Fruit fly (Drosophila melanogaster) whole organism, prepupa: ENCODE results near the gene Pisd.

ENCODE experiments used
- CG10631 ChIP-seq: fragments of 200-800 bp; sonication (Bioruptor generic); optimal IDR thresholded peaks from 2 replicates; lab custom pipeline; 2016; ENCODE audit warnings: missing biosample characterization, missing genetic modification characterization
- CG11294 ChIP-seq: fragments of 200-800 bp; sonication (Bioruptor generic); IDR thresholded peaks from 2 replicates; pipeline ENCODE4 v1.3.6; 2022; ENCODE audit warnings: missing biosample characterization, missing genetic modification characterization
- CG11762 ChIP-seq: fragments of 200-800 bp; sonication (Bioruptor generic); optimal IDR thresholded peaks from 3 replicates; lab custom pipeline; 2016; ENCODE audit warnings: missing biosample characterization, missing genetic modification characterization; ENCODE audit not compliant: insufficient read depth
- CG11902 ChIP-seq: fragments of 200-800 bp; sonication (Bioruptor generic); optimal IDR thresholded peaks from 3 replicates; lab custom pipeline; 2016; ENCODE audit warnings: missing biosample characterization, missing genetic modification characterization
- CG15336 ChIP-seq: fragments of 200-800 bp; sonication (Bioruptor generic); IDR thresholded peaks from 2 replicates; pipeline ENCODE4 v1.3.6; 2022; ENCODE audit warnings: missing biosample characterization, missing genetic modification characterization
- CG1621 ChIP-seq: fragments of 200-800 bp; sonication (Bioruptor generic); optimal IDR thresholded peaks from 3 replicates; lab custom pipeline; 2018; ENCODE audit warnings: missing biosample characterization, mild to moderate bottlenecking, missing genetic modification characterization
- CG16779 ChIP-seq: fragments of 200-800 bp; sonication (Bioruptor generic); optimal IDR thresholded peaks from 3 replicates; lab custom pipeline; 2017; ENCODE audit warnings: missing biosample characterization, mild to moderate bottlenecking, missing genetic modification characterization
- CG3032 ChIP-seq: fragments of 200-800 bp; optimal IDR thresholded peaks from 2 replicates; lab custom pipeline; 2019; ENCODE audit warnings: missing biosample characterization, mild to moderate bottlenecking, missing genetic modification characterization, moderate library complexity
- CG31627 ChIP-seq: fragments of 200-800 bp; sonication (Bioruptor generic); optimal IDR thresholded peaks from 3 replicates; lab custom pipeline; 2016; ENCODE audit warnings: missing biosample characterization, missing genetic modification characterization
- CG32006 ChIP-seq: fragments of 200-800 bp; sonication (Bioruptor generic); optimal IDR thresholded peaks from 3 replicates; lab custom pipeline; 2017; ENCODE audit warnings: missing biosample characterization, mild to moderate bottlenecking, missing genetic modification characterization
- CG34406 ChIP-seq: fragments of 200-800 bp; sonication (Bioruptor generic); optimal IDR thresholded peaks from 3 replicates; lab custom pipeline; 2016; ENCODE audit warnings: missing biosample characterization, missing genetic modification characterization
- CG3919 ChIP-seq: fragments of 200-800 bp; sonication (Bioruptor generic); optimal IDR thresholded peaks from 3 replicates; lab custom pipeline; 2016; ENCODE audit warnings: missing biosample characterization, missing genetic modification characterization
- CG4318 ChIP-seq: fragments of 200-800 bp; sonication (Bioruptor generic); optimal IDR thresholded peaks from 3 replicates; lab custom pipeline; 2017; ENCODE audit warnings: missing biosample characterization, mild to moderate bottlenecking, missing genetic modification characterization
- CG6163 ChIP-seq: fragments of 200-800 bp; sonication (Bioruptor generic); IDR thresholded peaks from 3 replicates; pipeline ENCODE4 v1.3.6; 2022; ENCODE audit warnings: missing biosample characterization, missing genetic modification characterization
- CG6276 ChIP-seq: fragments of 200-800 bp; sonication (Bioruptor generic); optimal IDR thresholded peaks from 2 replicates; lab custom pipeline; 2017; ENCODE audit warnings: missing biosample characterization, mild to moderate bottlenecking, missing genetic modification characterization
- CG6792 ChIP-seq: fragments of 200-800 bp; sonication (Bioruptor generic); optimal IDR thresholded peaks from 3 replicates; lab custom pipeline; 2016; ENCODE audit warnings: missing biosample characterization, missing genetic modification characterization
- CG6808 ChIP-seq: fragments of 200-800 bp; sonication (Bioruptor generic); optimal IDR thresholded peaks from 3 replicates; lab custom pipeline; 2017; ENCODE audit warnings: missing biosample characterization, missing genetic modification characterization, mild to moderate bottlenecking, moderate library complexity, missing genetic modification reagents
- CG6854 ChIP-seq: fragments of 200-800 bp; sonication (Bioruptor generic); optimal IDR thresholded peaks from 2 replicates; lab custom pipeline; 2017; ENCODE audit warnings: missing biosample characterization, mild to moderate bottlenecking, missing genetic modification characterization
- CG7368 ChIP-seq: fragments of 200-800 bp; sonication (Bioruptor generic); optimal IDR thresholded peaks from 3 replicates; lab custom pipeline; 2016; ENCODE audit warnings: missing biosample characterization, missing genetic modification characterization
- CG8119 ChIP-seq: fragments of 200-800 bp; sonication (Bioruptor generic); IDR thresholded peaks from 3 replicates; pipeline ENCODE4 v1.3.6; 2022; ENCODE audit warnings: missing biosample characterization, missing genetic modification characterization
- CG8319 ChIP-seq: fragments of 200-800 bp; sonication (Bioruptor generic); optimal IDR thresholded peaks from 3 replicates; lab custom pipeline; 2016; ENCODE audit warnings: missing biosample characterization, missing genetic modification characterization
- CG8632 ChIP-seq: fragments of 200-800 bp; sonication (Bioruptor generic); optimal IDR thresholded peaks from 3 replicates; lab custom pipeline; 2016; ENCODE audit warnings: missing biosample characterization, missing genetic modification characterization
- CG9139 ChIP-seq: fragments of 200-800 bp; sonication (Bioruptor generic); optimal IDR thresholded peaks from 3 replicates; lab custom pipeline; 2017; ENCODE audit warnings: missing biosample characterization, mild to moderate bottlenecking, missing genetic modification characterization
- Eip75B ChIP-seq: fragments of 200-800 bp; sonication (Bioruptor generic); optimal IDR thresholded peaks from 3 replicates; lab custom pipeline; 2016; ENCODE audit warnings: missing biosample characterization, missing genetic modification characterization
- Eip93F ChIP-seq: fragments of 200-800 bp; sonication (Bioruptor generic); optimal IDR thresholded peaks from 2 replicates; lab custom pipeline; 2016; ENCODE audit warnings: missing biosample characterization, mild to moderate bottlenecking, missing genetic modification characterization
- Ets21C ChIP-seq: fragments of 200-800 bp; sonication (Bioruptor generic); optimal IDR thresholded peaks from 3 replicates; lab custom pipeline; 2016; ENCODE audit warnings: missing biosample characterization, missing genetic modification characterization
- Ets96B ChIP-seq: fragments of 200-800 bp; optimal IDR thresholded peaks from 2 replicates; lab custom pipeline; 2019; ENCODE audit warnings: missing biosample characterization, mild to moderate bottlenecking, missing genetic modification characterization, moderate library complexity
- Gug ChIP-seq: fragments of 200-800 bp; sonication (Bioruptor generic); IDR thresholded peaks from 2 replicates; pipeline ENCODE4 v1.3.6; 2022; ENCODE audit warnings: missing biosample characterization, missing genetic modification characterization
- Hr38 ChIP-seq: sonication (Bioruptor generic); optimal IDR thresholded peaks from 2 replicates; lab custom pipeline; 2016; ENCODE audit warnings: missing biosample characterization, missing genetic modification characterization
- Hr4 ChIP-seq: fragments of 200-800 bp; sonication (Bioruptor generic); optimal IDR thresholded peaks from 3 replicates; lab custom pipeline; 2016; ENCODE audit warnings: missing biosample characterization, missing genetic modification characterization
- Lpt ChIP-seq: fragments of 200-800 bp; sonication (Bioruptor generic); optimal IDR thresholded peaks from 3 replicates; lab custom pipeline; 2016; ENCODE audit warnings: missing biosample characterization, missing genetic modification characterization
- Met ChIP-seq: fragments of 200-800 bp; sonication (Bioruptor generic); optimal IDR thresholded peaks from 3 replicates; lab custom pipeline; 2016; ENCODE audit warnings: missing biosample characterization, missing genetic modification characterization
- Smox ChIP-seq: fragments of 200-800 bp; sonication (Bioruptor generic); optimal IDR thresholded peaks from 3 replicates; lab custom pipeline; 2016; ENCODE audit warnings: missing biosample characterization, missing genetic modification characterization
- Sox102F ChIP-seq: fragments of 200-800 bp; sonication (Bioruptor generic); optimal IDR thresholded peaks from 2 replicates; lab custom pipeline; 2016; ENCODE audit warnings: missing biosample characterization, mild to moderate bottlenecking, missing genetic modification characterization
- Sox15 ChIP-seq: fragments of 200-800 bp; sonication (Bioruptor generic); optimal IDR thresholded peaks from 3 replicates; lab custom pipeline; 2016; ENCODE audit warnings: missing biosample characterization, missing genetic modification characterization
- achi ChIP-seq: fragments of 200-800 bp; sonication (Bioruptor generic); optimal IDR thresholded peaks from 3 replicates; lab custom pipeline; 2016; ENCODE audit warnings: missing biosample characterization, missing genetic modification characterization
- acj6 ChIP-seq: fragments of 200-800 bp; sonication (Bioruptor generic); optimal IDR thresholded peaks from 3 replicates; lab custom pipeline; 2016; ENCODE audit warnings: missing biosample characterization, missing genetic modification characterization
- cyc ChIP-seq: fragments of 200-800 bp; sonication (Bioruptor generic); optimal IDR thresholded peaks from 3 replicates; lab custom pipeline; 2016; ENCODE audit warnings: missing biosample characterization, missing genetic modification characterization
- eg ChIP-seq: fragments of 200-800 bp; sonication (Bioruptor generic); IDR thresholded peaks from 3 replicates; pipeline ENCODE4 v1.3.6; 2022; ENCODE audit warnings: missing biosample characterization, missing genetic modification characterization
- fd59A ChIP-seq: fragments of 200-800 bp; sonication (Bioruptor generic); optimal IDR thresholded peaks from 2 replicates; lab custom pipeline; 2017; ENCODE audit warnings: missing biosample characterization, mild to moderate bottlenecking, missing genetic modification characterization, missing genetic modification reagents
- fd85E ChIP-seq: fragments of 200-800 bp; sonication (Bioruptor generic); optimal IDR thresholded peaks from 3 replicates; lab custom pipeline; 2016; ENCODE audit warnings: missing biosample characterization, missing genetic modification characterization
- lz ChIP-seq: fragments of 200-800 bp; sonication (Bioruptor generic); optimal IDR thresholded peaks from 3 replicates; lab custom pipeline; 2016; ENCODE audit warnings: missing biosample characterization, missing genetic modification characterization
- pdm3 ChIP-seq: fragments of 200-800 bp; sonication (Bioruptor generic); optimal IDR thresholded peaks from 3 replicates; lab custom pipeline; 2016; ENCODE audit warnings: missing biosample characterization, missing genetic modification characterization
- ss ChIP-seq, 2 experiments: fragments of 200-800 bp; sonication (Bioruptor generic); optimal IDR thresholded peaks; 2 replicates in 1 of 2; 3 replicates in 1 of 2; lab custom pipeline; 2017 to 2018; ENCODE audit warnings: mild to moderate bottlenecking in 2 of 2, missing biosample characterization in 2 of 2, missing genetic modification characterization in 2 of 2, moderate library complexity in 1 of 2
- svp ChIP-seq: fragments of 200-800 bp; sonication (Bioruptor generic); peaks from one replicate; lab custom pipeline; 2016; ENCODE audit warnings: missing biosample characterization, missing genetic modification characterization
- topi ChIP-seq: fragments of 200-800 bp; sonication (Bioruptor generic); optimal IDR thresholded peaks from 3 replicates; lab custom pipeline; 2016; ENCODE audit warnings: missing biosample characterization, missing genetic modification characterization
- vri ChIP-seq: fragments of 200-800 bp; sonication (Bioruptor generic); optimal IDR thresholded peaks from 3 replicates; lab custom pipeline; 2016; ENCODE audit warnings: missing biosample characterization, mild to moderate bottlenecking, missing genetic modification characterization

The Pisd gene

dm6 chr3R:24047998-24048511 lies 2.5 kb upstream of the Pisd start, which contains the start of gene Rox8 (continued):
- TF ChIP-seq CG6808 (GFP tag; lab: Kevin White, UChicago): peak; percentile 16
- TF ChIP-seq CG15336: no peak
- TF ChIP-seq CG16779 (tag; lab: Kevin White, UChicago): peak; percentile 31
- TF ChIP-seq Met: peak; percentile 62
- TF ChIP-seq CG32006 (GFP tag; lab: Kevin White, UChicago): peak; percentile 14
- TF ChIP-seq CG8119: no peak; the same call in 2 of the 3 replicates
- TF ChIP-seq CG31627 (GFP tag; lab: Kevin White, UChicago): peak; percentile 50
- TF ChIP-seq CG6276 (GFP tag; lab: Kevin White, UChicago): peak; percentile 74
- TF ChIP-seq CG3919 (GFP tag; lab: Kevin White, UChicago): peak; percentile 45
- TF ChIP-seq Sox102F: peak; percentile 59
- peak; percentile 93 for TF ChIP-seq vri (GFP tag; lab: Kevin White, UChicago)
- peak; percentile 1 for TF ChIP-seq CG8319 (GFP tag; lab: Kevin White, UChicago)
- peak; percentile 23; the same call in 1 of the 3 replicates for TF ChIP-seq CG6163 (GFP tag; lab: Robert Waterston, UW)
- peak; percentile 11 for TF ChIP-seq CG6792
- TF ChIP-seq CG1621: peak; percentile 17

dm6 chr3R:24051459-24052165 lies 1.0 kb downstream of the Pisd start:
- TF ChIP-seq CG3919 (GFP tag; lab: Kevin White, UChicago): no peak
- no peak for TF ChIP-seq CG10631 (GFP tag; lab: Kevin White, UChicago)
- no peak for TF ChIP-seq lz (GFP tag; lab: Kevin White, UChicago)
- TF ChIP-seq CG1621: no peak
- TF ChIP-seq CG8119: 0 out of 3 replicates have a peak, but pooled peaks have one; percentile 21
- no peak for TF ChIP-seq CG3032
- no peak for TF ChIP-seq topi (GFP tag; lab: Kevin White, UChicago)
- no peak for TF ChIP-seq Hr4 (GFP tag; lab: Kevin White, UChicago)
- TF ChIP-seq Lpt: no peak
- no peak for TF ChIP-seq Smox (GFP tag; lab: Kevin White, UChicago)
- TF ChIP-seq CG32006 (GFP tag; lab: Kevin White, UChicago): no peak
- TF ChIP-seq eg: peak; percentile 36; the same call in 1 of the 3 replicates
- peak; percentile 88 for TF ChIP-seq svp
- TF ChIP-seq fd59A: no peak
- TF ChIP-seq Hr38 (GFP tag; lab: Kevin White, UChicago): no peak
- no peak for TF ChIP-seq fd85E (GFP tag; lab: Kevin White, UChicago)
- no peak for TF ChIP-seq Sox102F
- no peak for TF ChIP-seq Eip93F (GFP tag; lab: Kevin White, UChicago)
- no peak for TF ChIP-seq CG6854
- TF ChIP-seq CG34406 (GFP tag; lab: Kevin White, UChicago): no peak
- TF ChIP-seq CG6276 (GFP tag; lab: Kevin White, UChicago): no peak
- no peak for TF ChIP-seq CG6792
- TF ChIP-seq CG6808 (GFP tag; lab: Kevin White, UChicago): peak; percentile 65
- no peak for TF ChIP-seq Ets96B (tag; lab: Kevin White, UChicago)
- no peak for TF ChIP-seq CG4318
- no peak for TF ChIP-seq Ets21C (GFP tag; lab: Kevin White, UChicago)
- TF ChIP-seq pdm3: no peak
- TF ChIP-seq Eip75B (GFP tag; lab: Kevin White, UChicago): no peak
- TF ChIP-seq CG15336: no peak
- TF ChIP-seq CG11762: no peak
- no peak for TF ChIP-seq CG16779 (tag; lab: Kevin White, UChicago)
- TF ChIP-seq acj6 (GFP tag; lab: Kevin White, UChicago): no peak
- TF ChIP-seq CG7368 (GFP tag; lab: Kevin White, UChicago): no peak
- TF ChIP-seq CG11294: no peak
- TF ChIP-seq Gug (GFP tag; lab: Robert Waterston, UW): no peak
- no peak for TF ChIP-seq CG31627 (GFP tag; lab: Kevin White, UChicago)
- TF ChIP-seq CG8632 (GFP tag; lab: Kevin White, UChicago): no peak
- TF ChIP-seq cyc: no peak
- no peak for TF ChIP-seq CG8319 (GFP tag; lab: Kevin White, UChicago)
- TF ChIP-seq CG9139 (GFP tag; lab: Kevin White, UChicago): no peak
- TF ChIP-seq ss (GFP tag; optimal IDR thresholded peaks at IDR 0.05; lab: Kevin White, UChicago): peak in 1 of 2 experiments; percentile 47
- TF ChIP-seq achi: no peak
- no peak for TF ChIP-seq CG11902
- no peak for TF ChIP-seq Sox15 (GFP tag; lab: Kevin White, UChicago)
